Worm (Caenorhabditis elegans) whole organism, midembryonic: Measurements from ENCODE around the gene srg-9.

Experiments used
- T22C8.4 ChIP-seq: fragments of 200-800 bp; sonication (Bioruptor generic); IDR thresholded peaks from 2 replicates; pipeline ENCODE4 v1.3.6; 2022; ENCODE audit warnings: missing genetic modification characterization, missing compliant biosample characterization
- cog-1 ChIP-seq: sonication (generic microtip); optimal IDR thresholded peaks from 2 replicates; lab custom pipeline; 2016; ENCODE audit warnings: missing genetic modification characterization, missing compliant biosample characterization
- flt-1 ChIP-seq: fragments of 200-800 bp; sonication (Bioruptor generic); IDR thresholded peaks from 2 replicates; pipeline ENCODE4 v1.3.6; 2022; ENCODE audit warnings: missing genetic modification characterization, missing compliant biosample characterization
- klf-2 ChIP-seq: fragments of 200-800 bp; sonication (Bioruptor generic); conservative IDR thresholded peaks from 2 replicates; pipeline ENCODE4 v1.3.6; 2022; ENCODE audit warnings: missing genetic modification reagents, missing genetic modification characterization, missing compliant biosample characterization
- med-1 ChIP-seq: sonication (generic microtip); optimal IDR thresholded peaks from 2 replicates; lab custom pipeline; 2017; ENCODE audit warnings: missing genetic modification characterization, mild to moderate bottlenecking, missing compliant biosample characterization, antibody characterized with exemption, missing genetic modification reagents; ENCODE audit not compliant: insufficient read depth
- ref-1 ChIP-seq: fragments of 200-800 bp; sonication (Bioruptor generic); conservative IDR thresholded peaks from 2 replicates; pipeline ENCODE4 v1.3.6; 2022; ENCODE audit warnings: missing genetic modification reagents, missing genetic modification characterization, missing compliant biosample characterization
- tab-1 ChIP-seq: fragments of 200-800 bp; sonication (Bioruptor generic); IDR thresholded peaks from 2 replicates; pipeline ENCODE4 v1.3.6; 2022; ENCODE audit warnings: missing genetic modification characterization, missing compliant biosample characterization
- ztf-23 ChIP-seq: fragments of 200-800 bp; sonication (Bioruptor generic); IDR thresholded peaks from 2 replicates; pipeline ENCODE4 v1.3.6; 2022; ENCODE audit warnings: missing genetic modification reagents, missing genetic modification characterization, missing compliant biosample characterization
- ztf-29 ChIP-seq: fragments of 200-800 bp; sonication (Bioruptor generic); IDR thresholded peaks from 2 replicates; pipeline ENCODE4 v1.3.6; 2022; ENCODE audit warnings: missing genetic modification reagents, missing genetic modification characterization, missing compliant biosample characterization

The srg-9 gene

ce11 chrIII:6256675-6257074, at the start of gene srg-9:
Gene srg-9 (minus strand): TSS chrIII:6256775.
- TF ChIP-seq flt-1 (GFP tag; lab: Robert Waterston, UW) (no peak), tab-1 (GFP tag; lab: Robert Waterston, UW) (no peak), med-1 (GFP tag; lab: Kevin White, UChicago) (no peak), ztf-23 (GFP tag; lab: Robert Waterston, UW) (no peak), ref-1 (GFP tag; lab: Robert Waterston, UW) (no peak), T22C8.4 (no peak), cog-1 (no peak), klf-2 (GFP tag; lab: Robert Waterston, UW) (no peak), ztf-29 (GFP tag; lab: Robert Waterston, UW) (no peak)

- TF ChIP-seq klf-2 (GFP tag; lab: Robert Waterston, UW) (no peak), ztf-29 (GFP tag; lab: Robert Waterston, UW) (no peak), ztf-23 (GFP tag; lab: Robert Waterston, UW) (no peak), med-1 (GFP tag; lab: Kevin White, UChicago) (no peak), tab-1 (GFP tag; lab: Robert Waterston, UW) (no peak)
Measured at ce11 chrIII:6303787-6304186, 47.2 kb upstream of the srg-9 start.

- TF ChIP-seq ztf-29 (GFP tag; lab: Robert Waterston, UW) (no peak), T22C8.4 (no peak), flt-1 (GFP tag; lab: Robert Waterston, UW) (no peak), ztf-23 (GFP tag; lab: Robert Waterston, UW) (no peak), klf-2 (GFP tag; lab: Robert Waterston, UW) (no peak), ref-1 (GFP tag; lab: Robert Waterston, UW) (no peak)
Measured at ce11 chrIII:6303114-6303647, 46.6 kb upstream of the srg-9 start, which contains the start of gene F47D12.9. Gene F47D12.9 (minus strand): TSS chrIII:6303380.

ce11 chrIII:6300297-6300696, 43.7 kb upstream of the srg-9 start:
- no peak for TF ChIP-seq klf-2 (GFP tag; lab: Robert Waterston, UW)
- TF ChIP-seq T22C8.4 = no peak
- TF ChIP-seq ztf-23 (GFP tag; lab: Robert Waterston, UW) = no peak
- TF ChIP-seq cog-1 = no peak
- no peak for TF ChIP-seq med-1 (GFP tag; lab: Kevin White, UChicago)
- TF ChIP-seq tab-1 (GFP tag; lab: Robert Waterston, UW) = no peak
- no peak for TF ChIP-seq flt-1 (GFP tag; lab: Robert Waterston, UW)
- TF ChIP-seq ztf-29 (GFP tag; lab: Robert Waterston, UW) = no peak

ce11 chrIII:6298131-6298530, 41.6 kb upstream of the srg-9 start, which contains the start of gene F47D12.3:
Gene F47D12.3 (plus strand): TSS chrIII:6298461.
- TF ChIP-seq klf-2 (GFP tag; lab: Robert Waterston, UW) = no peak

- TF ChIP-seq med-1 (GFP tag; lab: Kevin White, UChicago) (no peak), T22C8.4 (no peak), cog-1 (no peak), ztf-29 (GFP tag; lab: Robert Waterston, UW) (no peak), tab-1 (GFP tag; lab: Robert Waterston, UW) (no peak), klf-2 (GFP tag; lab: Robert Waterston, UW) (no peak), ref-1 (GFP tag; lab: Robert Waterston, UW) (no peak)
Measured at ce11 chrIII:6297599-6297998, 41.0 kb upstream of the srg-9 start.

ce11 chrIII:6295972-6296700, 39.6 kb upstream of the srg-9 start, which contains the start of gene F47D12.7:
Gene F47D12.7 (minus strand): TSS chrIII:6296022.
- TF ChIP-seq ztf-29 (GFP tag; lab: Robert Waterston, UW) (no peak), med-1 (GFP tag; lab: Kevin White, UChicago) (no peak), ref-1 (GFP tag; lab: Robert Waterston, UW) (no peak), ztf-23 (GFP tag; lab: Robert Waterston, UW) (no peak), flt-1 (GFP tag; lab: Robert Waterston, UW) (no peak), tab-1 (GFP tag; lab: Robert Waterston, UW) (no peak), T22C8.4 (no peak), klf-2 (GFP tag; lab: Robert Waterston, UW) (no peak), cog-1 (no peak)

ce11 chrIII:6290469-6291182, 34.1 kb upstream of the srg-9 start:
- no peak for TF ChIP-seq ztf-29 (GFP tag; lab: Robert Waterston, UW)
- TF ChIP-seq T22C8.4 = no peak
- no peak for TF ChIP-seq ref-1 (GFP tag; lab: Robert Waterston, UW)
- TF ChIP-seq klf-2 (GFP tag; lab: Robert Waterston, UW) = no peak
- TF ChIP-seq ztf-23 (GFP tag; lab: Robert Waterston, UW) = no peak
- no peak for TF ChIP-seq cog-1
- TF ChIP-seq med-1 (GFP tag; lab: Kevin White, UChicago) = no peak
- TF ChIP-seq tab-1 (GFP tag; lab: Robert Waterston, UW) = no peak
- no peak for TF ChIP-seq flt-1 (GFP tag; lab: Robert Waterston, UW)

ce11 chrIII:6289366-6289765, 32.8 kb upstream of the srg-9 start:
- TF ChIP-seq ztf-29 (GFP tag; lab: Robert Waterston, UW) (no peak), T22C8.4 (no peak), ref-1 (GFP tag; lab: Robert Waterston, UW) (no peak), klf-2 (GFP tag; lab: Robert Waterston, UW) (no peak)
